Fruit fly (Drosophila melanogaster): ENCODE results near the gene RpL30.
A peak's percentile ranks its signal among the peaks of the same experiment; 100 is the strongest.

Gene RpL30

dm6 chr2L:19011895-19012645, 3.0 kb upstream of the RpL30 start (continued):
- TF ChIP-seq NK7.1 (GFP tag; optimal IDR thresholded peaks at IDR 0.05) (peak; percentile 56), CG3847 (GFP tag; IDR thresholded peaks at IDR 0.05) (peak; percentile 75), CG18262 (tag; optimal IDR thresholded peaks at IDR 0.05) (peak; percentile 75), scrt (GFP tag; optimal IDR thresholded peaks at IDR 0.05) (peak; percentile 81), CG7963 (GFP tag; IDR thresholded peaks at IDR 0.05; ENCODE audit: partially characterized antibody) (no peak), CG6683 (GFP tag; optimal IDR thresholded peaks at IDR 0.05) (peak; percentile 60), zen (tag; optimal IDR thresholded peaks at IDR 0.05) (peak; percentile 5), Awh (GFP tag; IDR thresholded peaks at IDR 0.05) (peak; percentile 76), CG9727 (GFP tag; optimal IDR thresholded peaks at IDR 0.05) (peak; percentile 82), CG12071 (GFP tag; optimal IDR thresholded peaks at IDR 0.05) (peak; percentile 74), org-1 (GFP tag; optimal IDR thresholded peaks at IDR 0.05) (peak; percentile 87), Gug (GFP tag; IDR thresholded peaks at IDR 0.05) (peak; percentile 84), zf30C (GFP tag; optimal IDR thresholded peaks at IDR 0.05) (no peak), mam (GFP tag; optimal IDR thresholded peaks at IDR 0.05) (peak; percentile 88), salm (tag; optimal IDR thresholded peaks at IDR 0.05) (peak; percentile 51), crp (GFP tag; optimal IDR thresholded peaks at IDR 0.05) (peak in 1 of 2 experiments; percentile 24), CG17385 (GFP tag; optimal IDR thresholded peaks at IDR 0.05) (peak; percentile 79), Ets65A (GFP tag) (peak; percentile 94), sr (GFP tag; IDR thresholded peaks at IDR 0.05) (no peak), Nf-YB (GFP tag; optimal IDR thresholded peaks at IDR 0.05) (peak; percentile 53), cad (GFP tag; optimal IDR thresholded peaks at IDR 0.05) (no peak), CG14667 (GFP tag; IDR thresholded peaks at IDR 0.05) (peak; percentile 69), HmgZ (tag; optimal IDR thresholded peaks at IDR 0.05) (peak; percentile 68), unc-4 (GFP tag; IDR thresholded peaks at IDR 0.05; ENCODE audit: partially characterized antibody) (no peak), CG5180 (GFP tag; optimal IDR thresholded peaks at IDR 0.05) (peak; percentile 65), inv (GFP tag; IDR thresholded peaks at IDR 0.05; ENCODE audit: partially characterized antibody) (no peak), p53 (GFP tag; optimal IDR thresholded peaks at IDR 0.05) (peak; percentile 12), CG32772 (GFP tag; IDR thresholded peaks at IDR 0.05) (peak; percentile 87), Dek (tag; optimal IDR thresholded peaks at IDR 0.05) (peak; percentile 77), CG15011 (GFP tag; optimal IDR thresholded peaks at IDR 0.05) (peak; percentile 71), Hsf (GFP tag; optimal IDR thresholded peaks at IDR 0.05) (peak; percentile 78), pnt (GFP tag; optimal IDR thresholded peaks at IDR 0.05) (peak; percentile 85), nmo (GFP tag; optimal IDR thresholded peaks at IDR 0.05) (peak; percentile 82), emc (GFP tag; optimal IDR thresholded peaks at IDR 0.05) (peak; percentile 44), CG7271 (tag; optimal IDR thresholded peaks at IDR 0.05) (no peak), tll (GFP tag; optimal IDR thresholded peaks at IDR 0.05) (no peak), CG4617 (GFP tag; optimal IDR thresholded peaks at IDR 0.05; ENCODE audit: borderline replicate concordance) (peak; percentile 49), H15 (GFP tag; IDR thresholded peaks at IDR 0.05) (peak; percentile 85), CG2875 (GFP tag; optimal IDR thresholded peaks at IDR 0.05) (peak; percentile 42), CG7987 (GFP tag; optimal IDR thresholded peaks at IDR 0.05) (peak; percentile 54), CG17802 (tag; optimal IDR thresholded peaks at IDR 0.05) (peak; percentile 27), CG2120 (GFP tag; optimal IDR thresholded peaks at IDR 0.05) (peak; percentile 94), tio (GFP tag; optimal IDR thresholded peaks at IDR 0.05) (peak; percentile 66), MTF-1 (GFP tag; optimal IDR thresholded peaks at IDR 0.05; ENCODE audit: borderline replicate concordance) (peak; percentile 33), CG8089 (GFP tag; optimal IDR thresholded peaks at IDR 0.05) (peak; percentile 49), CG31388 (GFP tag; optimal IDR thresholded peaks at IDR 0.05) (no peak), C15 (GFP tag; IDR thresholded peaks at IDR 0.05) (no peak), Ssrp (tag; optimal IDR thresholded peaks at IDR 0.05) (peak; percentile 73)

All from whole organism, embryonic.